Fruit fly (Drosophila melanogaster) whole organism, embryonic: ENCODE results near the gene spn-E.

ENCODE experiments used
- Aef1 ChIP-seq: fragments of 200-800 bp; sonication (Bioruptor generic); IDR thresholded peaks from 3 replicates; pipeline ENCODE4 v1.3.6; 2022; ENCODE audit warnings: missing biosample characterization, missing genetic modification characterization
- Antp ChIP-seq: fragments of 200-800 bp; sonication (Bioruptor generic); optimal IDR thresholded peaks from 3 replicates; lab custom pipeline; 2016; ENCODE audit warnings: missing biosample characterization, missing genetic modification characterization
- CG10267 ChIP-seq: fragments of 200-800 bp; sonication (Bioruptor generic); optimal IDR thresholded peaks from 2 replicates; lab custom pipeline; 2018; ENCODE audit warnings: missing biosample characterization, mild to moderate bottlenecking, missing genetic modification characterization, moderate library complexity
- CG10431 ChIP-seq: fragments of 200-800 bp; sonication (Bioruptor generic); optimal IDR thresholded peaks from 3 replicates; lab custom pipeline; 2018; ENCODE audit warnings: missing biosample characterization, mild to moderate bottlenecking, missing genetic modification characterization
- CG10654 ChIP-seq: fragments of 200-800 bp; sonication (Bioruptor generic); optimal IDR thresholded peaks from 2 replicates; lab custom pipeline; 2016; ENCODE audit warnings: missing biosample characterization, missing genetic modification characterization
- CG11504 ChIP-seq: fragments of 200-800 bp; sonication (Bioruptor generic); optimal IDR thresholded peaks from 3 replicates; lab custom pipeline; 2019; ENCODE audit warnings: missing biosample characterization, mild to moderate bottlenecking, missing genetic modification characterization, moderate library complexity
- CG12071 ChIP-seq: fragments of 200-800 bp; sonication (Bioruptor generic); optimal IDR thresholded peaks from 3 replicates; lab custom pipeline; 2018; ENCODE audit warnings: missing biosample characterization, mild to moderate bottlenecking, missing genetic modification characterization
- CG14860 ChIP-seq: fragments of 200-800 bp; sonication (Bioruptor generic); IDR thresholded peaks from 3 replicates; pipeline ENCODE4 v1.3.6; 2022; ENCODE audit warnings: missing biosample characterization, missing genetic modification characterization; ENCODE audit not compliant: partially characterized antibody
- CG15269 ChIP-seq: fragments of 200-800 bp; sonication (Bioruptor generic); optimal IDR thresholded peaks from 2 replicates; lab custom pipeline; 2018; ENCODE audit warnings: missing biosample characterization, mild to moderate bottlenecking, missing genetic modification characterization, moderate library complexity
- CG1602 ChIP-seq: fragments of 200-800 bp; sonication (Bioruptor generic); optimal IDR thresholded peaks from 3 replicates; lab custom pipeline; 2016; ENCODE audit warnings: missing biosample characterization, missing genetic modification characterization
- CG17359 ChIP-seq: fragments of 200-800 bp; sonication (Bioruptor generic); optimal IDR thresholded peaks from 3 replicates; lab custom pipeline; 2018; ENCODE audit warnings: missing biosample characterization, mild to moderate bottlenecking, missing genetic modification characterization, moderate library complexity
- CG17568 ChIP-seq: fragments of 200-800 bp; sonication (Bioruptor generic); optimal IDR thresholded peaks from 2 replicates; lab custom pipeline; 2018; ENCODE audit warnings: missing biosample characterization, mild to moderate bottlenecking, missing genetic modification characterization, moderate library complexity
- CG17612 ChIP-seq: fragments of 200-800 bp; sonication (Bioruptor generic); IDR thresholded peaks from 2 replicates; pipeline ENCODE4 v1.3.6; 2022; ENCODE audit warnings: missing biosample characterization, missing genetic modification characterization
- CG2120 ChIP-seq: fragments of 200-800 bp; sonication (Bioruptor generic); optimal IDR thresholded peaks from 3 replicates; lab custom pipeline; 2016; ENCODE audit warnings: missing biosample characterization, missing genetic modification characterization
- CG31441 ChIP-seq: fragments of 200-800 bp; sonication (Bioruptor generic); IDR thresholded peaks from 2 replicates; pipeline ENCODE4 v1.3.6; 2022; ENCODE audit warnings: missing biosample characterization, missing genetic modification characterization
- CG5245 ChIP-seq: fragments of 200-800 bp; sonication (Bioruptor generic); optimal IDR thresholded peaks from 3 replicates; lab custom pipeline; 2016; ENCODE audit warnings: missing biosample characterization, missing genetic modification characterization
- CG6683 ChIP-seq: fragments of 200-800 bp; sonication (Bioruptor generic); optimal IDR thresholded peaks from 2 replicates; lab custom pipeline; 2017; ENCODE audit warnings: missing biosample characterization, mild to moderate bottlenecking, missing genetic modification characterization, missing genetic modification reagents
- CG6813 ChIP-seq: fragments of 200-800 bp; sonication (Bioruptor generic); optimal IDR thresholded peaks from 2 replicates; lab custom pipeline; 2017; ENCODE audit warnings: missing biosample characterization, missing genetic modification characterization, mild to moderate bottlenecking, moderate library complexity, missing genetic modification reagents
- CG7786 ChIP-seq: fragments of 200-800 bp; sonication (Bioruptor generic); optimal IDR thresholded peaks from 2 replicates; lab custom pipeline; 2016; ENCODE audit warnings: missing biosample characterization, missing genetic modification characterization
- CG9215 ChIP-seq: fragments of 200-800 bp; sonication (Bioruptor generic); IDR thresholded peaks from 2 replicates; pipeline ENCODE4 v1.3.6; 2022; ENCODE audit warnings: missing biosample characterization, missing genetic modification characterization
- CrebB ChIP-seq: fragments of 200-800 bp; sonication (Bioruptor generic); optimal IDR thresholded peaks from 3 replicates; lab custom pipeline; 2018; ENCODE audit warnings: missing biosample characterization, mild to moderate bottlenecking, missing genetic modification characterization
- Dad ChIP-seq: fragments of 200-800 bp; sonication (Bioruptor generic); optimal IDR thresholded peaks from 3 replicates; lab custom pipeline; 2016; ENCODE audit warnings: missing biosample characterization, missing genetic modification characterization
- Dll ChIP-seq: fragments of 200-800 bp; sonication (Bioruptor generic); IDR thresholded peaks from 4 replicates; pipeline ENCODE4 v1.3.6; 2022; ENCODE audit warnings: missing biosample characterization, missing genetic modification characterization; ENCODE audit not compliant: partially characterized antibody
- Doc3 ChIP-seq: fragments of 200-800 bp; sonication (Bioruptor generic); IDR thresholded peaks from 3 replicates; pipeline ENCODE4 v1.3.6; 2022; ENCODE audit warnings: missing biosample characterization, missing genetic modification characterization; ENCODE audit not compliant: partially characterized antibody
- E2f2 ChIP-seq: fragments of 200-800 bp; sonication (Bioruptor generic); IDR thresholded peaks from 2 replicates; pipeline ENCODE4 v1.3.6; 2022; ENCODE audit warnings: missing biosample characterization, missing genetic modification characterization
- Gug ChIP-seq: fragments of 200-800 bp; sonication (Bioruptor generic); IDR thresholded peaks from 4 replicates; pipeline ENCODE4 v1.3.6; 2022; ENCODE audit warnings: missing biosample characterization, missing genetic modification characterization
- HLH4C ChIP-seq: fragments of 200-800 bp; sonication (Bioruptor generic); IDR thresholded peaks from 3 replicates; pipeline ENCODE4 v1.3.6; 2022; ENCODE audit warnings: missing biosample characterization, missing genetic modification characterization; ENCODE audit not compliant: partially characterized antibody
- Max ChIP-seq: fragments of 200-800 bp; sonication (Bioruptor generic); optimal IDR thresholded peaks from 2 replicates; lab custom pipeline; 2016; ENCODE audit warnings: missing biosample characterization, mild to moderate bottlenecking, missing genetic modification characterization
- NfI ChIP-seq: fragments of 200-800 bp; sonication (Bioruptor generic); optimal IDR thresholded peaks from 3 replicates; lab custom pipeline; 2018; ENCODE audit warnings: missing biosample characterization, mild to moderate bottlenecking, missing genetic modification characterization, moderate library complexity
- Optix ChIP-seq: fragments of 200-800 bp; sonication (Bioruptor generic); IDR thresholded peaks from 3 replicates; pipeline ENCODE4 v1.3.6; 2022; ENCODE audit warnings: missing biosample characterization, missing genetic modification characterization
- Ptx1 ChIP-seq: fragments of 200-800 bp; sonication (Bioruptor generic); IDR thresholded peaks from 2 replicates; pipeline ENCODE4 v1.3.6; 2022; ENCODE audit warnings: missing biosample characterization, missing genetic modification characterization
- Rfx ChIP-seq: fragments of 200-800 bp; sonication (Bioruptor generic); IDR thresholded peaks from 2 replicates; pipeline ENCODE4 v1.3.6; 2022; ENCODE audit warnings: missing biosample characterization, missing genetic modification characterization
- Rx ChIP-seq: fragments of 200-800 bp; sonication (Bioruptor generic); IDR thresholded peaks from 2 replicates; pipeline ENCODE4 v1.3.6; 2022; ENCODE audit warnings: missing biosample characterization, missing genetic modification characterization
- cg ChIP-seq: fragments of 200-800 bp; sonication (Bioruptor generic); optimal IDR thresholded peaks from 3 replicates; lab custom pipeline; 2019; ENCODE audit warnings: missing biosample characterization, mild to moderate bottlenecking, missing genetic modification characterization, moderate library complexity
- gem ChIP-seq: fragments of 200-800 bp; sonication (Bioruptor generic); optimal IDR thresholded peaks from 2 replicates; lab custom pipeline; 2019; ENCODE audit warnings: missing biosample characterization, mild to moderate bottlenecking, missing genetic modification characterization, moderate library complexity
- gfzf ChIP-seq: fragments of 200-800 bp; sonication (Bioruptor generic); optimal IDR thresholded peaks from 2 replicates; lab custom pipeline; 2016; ENCODE audit warnings: missing biosample characterization, mild to moderate bottlenecking, missing genetic modification characterization, moderate library complexity
- grau ChIP-seq: fragments of 200-800 bp; optimal IDR thresholded peaks from 3 replicates; lab custom pipeline; 2019; ENCODE audit warnings: missing biosample characterization, mild to moderate bottlenecking, missing genetic modification characterization, moderate library complexity
- lab ChIP-seq: fragments of 200-800 bp; sonication (Bioruptor generic); optimal IDR thresholded peaks from 3 replicates; lab custom pipeline; 2017; ENCODE audit warnings: missing biosample characterization, missing genetic modification characterization, mild to moderate bottlenecking, moderate library complexity, missing genetic modification reagents
- nau ChIP-seq: fragments of 200-800 bp; sonication (Bioruptor generic); optimal IDR thresholded peaks from 3 replicates; lab custom pipeline; 2017; ENCODE audit warnings: missing biosample characterization, mild to moderate bottlenecking, missing genetic modification characterization, missing genetic modification reagents
- pan ChIP-seq, 4 experiments: fragments of >200 bp in 3 of 4; fragments of 200-800 bp in 1 of 4; sonication (Bioruptor generic) in 1 of 4; optimal IDR thresholded peaks in 3 of 4; IDR thresholded peaks in 1 of 4; 2 replicates each; pipeline versions ENCODE4 v1.3.6 to Lab custom; 2017 to 2022; ENCODE audit warnings: missing biosample characterization in 2 of 4, missing genetic modification characterization in 2 of 4, mixed read lengths in 1 of 4
- prd ChIP-seq, 3 experiments: fragments of >200 bp in 2 of 3; fragments of 200-800 bp in 1 of 3; sonication (Bioruptor generic) in 1 of 3; optimal IDR thresholded peaks in 2 of 3; IDR thresholded peaks in 1 of 3; 2 replicates in 2 of 3; 3 replicates in 1 of 3; pipeline versions ENCODE4 v1.3.6 to Lab custom; 2017 to 2022; ENCODE audit warnings: missing biosample characterization in 1 of 3, missing genetic modification characterization in 1 of 3
- rib ChIP-seq: fragments of 200-800 bp; sonication (Bioruptor generic); IDR thresholded peaks from 2 replicates; pipeline ENCODE4 v1.3.6; 2022; ENCODE audit warnings: missing biosample characterization, missing genetic modification characterization
- ro ChIP-seq: fragments of 200-800 bp; sonication (Bioruptor generic); IDR thresholded peaks from 2 replicates; pipeline ENCODE4 v1.3.6; 2022; ENCODE audit warnings: missing biosample characterization, missing genetic modification characterization
- salm ChIP-seq: fragments of 200-800 bp; sonication (Bioruptor generic); optimal IDR thresholded peaks from 2 replicates; lab custom pipeline; 2018; ENCODE audit warnings: missing biosample characterization, mild to moderate bottlenecking, missing genetic modification characterization
- trem ChIP-seq: fragments of 200-800 bp; optimal IDR thresholded peaks from 3 replicates; lab custom pipeline; 2019; ENCODE audit warnings: missing biosample characterization, mild to moderate bottlenecking, missing genetic modification characterization, moderate library complexity
- twi ChIP-seq: fragments of 200-800 bp; optimal IDR thresholded peaks from 2 replicates; lab custom pipeline; 2019; ENCODE audit warnings: missing biosample characterization, mild to moderate bottlenecking, missing genetic modification characterization, moderate library complexity
- vnd ChIP-seq: fragments of 200-800 bp; sonication (Bioruptor generic); IDR thresholded peaks from 3 replicates; pipeline ENCODE4 v1.3.6; 2022; ENCODE audit warnings: missing biosample characterization, missing genetic modification characterization; ENCODE audit not compliant: partially characterized antibody
- zen2 ChIP-seq: fragments of 200-800 bp; sonication (Bioruptor generic); IDR thresholded peaks from 3 replicates; pipeline ENCODE4 v1.3.6; 2022; ENCODE audit warnings: missing biosample characterization, missing genetic modification characterization; ENCODE audit not compliant: partially characterized antibody

The spn-E gene

dm6 chr3R:15793372-15793802 is 43.8 kb upstream of the spn-E start, which contains the start of gene nsl1 (continued):
- peak; percentile 7 for TF ChIP-seq gfzf
- no peak for TF ChIP-seq CG12071
- TF ChIP-seq CG5245 (GFP tag; lab: Kevin White, UChicago): no peak
- TF ChIP-seq grau (tag; lab: Kevin White, UChicago): peak; percentile 44
- TF ChIP-seq Dad (GFP tag; lab: Kevin White, UChicago): peak; percentile 22
- peak; percentile 95 for TF ChIP-seq Doc3 (GFP tag; lab: Robert Waterston, UW)
- no peak for TF ChIP-seq CG10431 (GFP tag; lab: Kevin White, UChicago)
- TF ChIP-seq CG31441 (GFP tag; lab: Robert Waterston, UW): 0 out of 2 replicates have a peak, but pooled peaks have one; percentile 31
- no peak for TF ChIP-seq ro (GFP tag; lab: Robert Waterston, UW)
- TF ChIP-seq CG10267 (tag; lab: Kevin White, UChicago): peak; percentile 74
- TF ChIP-seq trem (tag; lab: Kevin White, UChicago): peak; percentile 96
- no peak for TF ChIP-seq CG17359 (tag; lab: Kevin White, UChicago)
- peak; percentile 56; the same call in 1 of the 2 replicates for TF ChIP-seq Rfx (GFP tag; lab: Robert Waterston, UW)
- no peak for TF ChIP-seq CG11504 (tag; lab: Kevin White, UChicago)
- TF ChIP-seq Ptx1: peak; percentile 37; the same call in 1 of the 2 replicates
- TF ChIP-seq CG7786 (GFP tag; lab: Kevin White, UChicago): no peak
- TF ChIP-seq twi (tag; lab: Kevin White, UChicago): peak; percentile 31
- no peak for TF ChIP-seq CG17612 (GFP tag; lab: Robert Waterston, UW)
- TF ChIP-seq gem (tag; lab: Kevin White, UChicago): peak; percentile 33
- no peak for TF ChIP-seq CrebB
- TF ChIP-seq CG17568 (GFP tag; lab: Kevin White, UChicago): no peak
- peak; percentile 98 for TF ChIP-seq vnd (GFP tag; lab: Robert Waterston, UW)
- peak; percentile 64 for TF ChIP-seq lab
- peak; percentile 24 for TF ChIP-seq Antp (GFP tag; lab: Kevin White, UChicago)
- TF ChIP-seq Dll: peak; percentile 97
- peak; percentile 41; the same call in 1 of the 3 replicates for TF ChIP-seq Optix (GFP tag; lab: Robert Waterston, UW)
- no peak for TF ChIP-seq cg (GFP tag; lab: Kevin White, UChicago)
- peak; percentile 97 for TF ChIP-seq CG14860 (GFP tag; lab: Robert Waterston, UW)
- TF ChIP-seq NfI: peak; percentile 42
- 0 out of 3 replicates have a peak, but pooled peaks have one; percentile 18 for TF ChIP-seq Aef1 (GFP tag; lab: Robert Waterston, UW)
- TF ChIP-seq CG6683: no peak
- peak; percentile 96 for TF ChIP-seq HLH4C (GFP tag; lab: Robert Waterston, UW)
- TF ChIP-seq CG15269 (tag; lab: Kevin White, UChicago): peak; percentile 18
- no peak for TF ChIP-seq Rx (GFP tag; lab: Robert Waterston, UW)
- peak; percentile 90; the same call in 2 of the 3 replicates for TF ChIP-seq zen2 (GFP tag; lab: Robert Waterston, UW)
- TF ChIP-seq Gug: peak; percentile 27; the same call in 1 of the 4 replicates
- TF ChIP-seq prd (optimal IDR thresholded peaks at IDR 0.05; lab: Kevin White, UChicago): no peak
- TF ChIP-seq prd (GFP tag; IDR thresholded peaks at IDR 0.05; lab: Robert Waterston, UW): peak; percentile 73
- peak; percentile 61 for TF ChIP-seq E2f2 (GFP tag; lab: Robert Waterston, UW)
- peak; percentile 48 for TF ChIP-seq CG9215 (GFP tag; lab: Robert Waterston, UW)
- peak; percentile 19 for TF ChIP-seq CG10654 (GFP tag; lab: Kevin White, UChicago)
- no peak for TF ChIP-seq CG1602 (GFP tag; lab: Kevin White, UChicago)
- peak; percentile 4 for TF ChIP-seq CG6813
- peak; percentile 69 for TF ChIP-seq rib
- TF ChIP-seq CG2120 (GFP tag; lab: Kevin White, UChicago): peak; percentile 14
- no peak for TF ChIP-seq nau (GFP tag; lab: Kevin White, UChicago)
- TF ChIP-seq pan (optimal IDR thresholded peaks at IDR 0.05; lab: Kevin White, UChicago): no peak
- peak in 1 of 2 experiments; percentile 41 for TF ChIP-seq pan (GFP tag; optimal IDR thresholded peaks at IDR 0.05 in 1 of 2, IDR thresholded peaks at IDR 0.05 in 1 of 2)
- TF ChIP-seq salm (tag; lab: Kevin White, UChicago): no peak
- TF ChIP-seq Max (GFP tag; lab: Kevin White, UChicago): peak; percentile 41
